Fruit fly (Drosophila melanogaster) whole organism, embryonic: ENCODE results near the gene SMSr.

Source experiments
- Bgb ChIP-seq: fragments of 200-800 bp; sonication (Bioruptor generic); IDR thresholded peaks from 2 replicates; pipeline ENCODE4 v1.3.6; 2022; ENCODE audit warnings: missing biosample characterization, missing genetic modification characterization; ENCODE audit not compliant: partially characterized antibody
- CG1024 ChIP-seq: fragments of 200-800 bp; sonication (Bioruptor generic); IDR thresholded peaks from 2 replicates; pipeline ENCODE4 v1.3.6; 2022; ENCODE audit warnings: missing biosample characterization, missing genetic modification characterization
- CG10366 ChIP-seq: fragments of 200-800 bp; sonication (Bioruptor generic); IDR thresholded peaks from 2 replicates; pipeline ENCODE4 v1.3.6; 2022; ENCODE audit warnings: missing biosample characterization, missing genetic modification characterization
- CG11723 ChIP-seq: fragments of 200-800 bp; sonication (Bioruptor generic); optimal IDR thresholded peaks from 2 replicates; lab custom pipeline; 2017; ENCODE audit warnings: missing biosample characterization, mild to moderate bottlenecking, missing genetic modification characterization
- CG12659 ChIP-seq: fragments of 200-800 bp; sonication (Bioruptor generic); optimal IDR thresholded peaks from 3 replicates; lab custom pipeline; 2017; ENCODE audit warnings: mild to moderate bottlenecking, missing biosample characterization, missing genetic modification reagents, missing genetic modification characterization
- CG1529 ChIP-seq: fragments of 200-800 bp; sonication (Bioruptor generic); optimal IDR thresholded peaks from 3 replicates; lab custom pipeline; 2018; ENCODE audit warnings: missing biosample characterization, missing genetic modification characterization
- CG16813 ChIP-seq: fragments of 200-800 bp; sonication (Bioruptor generic); IDR thresholded peaks from 3 replicates; pipeline ENCODE4 v1.3.6; 2022; ENCODE audit warnings: missing biosample characterization, missing genetic modification characterization; ENCODE audit not compliant: partially characterized antibody
- CG17361 ChIP-seq: fragments of 200-800 bp; sonication (Bioruptor generic); IDR thresholded peaks from 3 replicates; pipeline ENCODE4 v1.3.6; 2022; ENCODE audit warnings: missing biosample characterization, missing genetic modification characterization
- CG34224 ChIP-seq: fragments of 200-800 bp; sonication (Bioruptor generic); IDR thresholded peaks from 3 replicates; pipeline ENCODE4 v1.3.6; 2022; ENCODE audit warnings: missing biosample characterization, missing genetic modification characterization; ENCODE audit not compliant: partially characterized antibody
- CG43689 ChIP-seq: fragments of 200-800 bp; sonication (Bioruptor generic); IDR thresholded peaks from 2 replicates; pipeline ENCODE4 v1.3.6; 2022; ENCODE audit warnings: missing biosample characterization, missing genetic modification characterization
- CG6272 ChIP-seq: fragments of 200-800 bp; sonication (Bioruptor generic); IDR thresholded peaks from 2 replicates; pipeline ENCODE4 v1.3.6; 2022; ENCODE audit warnings: missing biosample characterization, missing genetic modification characterization
- CG6683 ChIP-seq: fragments of 200-800 bp; sonication (Bioruptor generic); optimal IDR thresholded peaks from 2 replicates; lab custom pipeline; 2017; ENCODE audit warnings: missing biosample characterization, mild to moderate bottlenecking, missing genetic modification characterization, missing genetic modification reagents
- CG7556 ChIP-seq: fragments of 200-800 bp; sonication (Bioruptor generic); optimal IDR thresholded peaks from 2 replicates; lab custom pipeline; 2017; ENCODE audit warnings: missing biosample characterization, mild to moderate bottlenecking, missing genetic modification characterization
- CG7839 ChIP-seq: fragments of 200-800 bp; sonication (Bioruptor generic); optimal IDR thresholded peaks from 3 replicates; lab custom pipeline; 2018; ENCODE audit warnings: missing biosample characterization, mild to moderate bottlenecking, missing genetic modification characterization, moderate library complexity
- CG7928 ChIP-seq: fragments of 200-800 bp; sonication (Bioruptor generic); optimal IDR thresholded peaks from 2 replicates; lab custom pipeline; 2017; ENCODE audit warnings: missing biosample characterization, mild to moderate bottlenecking, missing genetic modification characterization
- CG8359 ChIP-seq: fragments of 200-800 bp; sonication (Bioruptor generic); optimal IDR thresholded peaks from 2 replicates; lab custom pipeline; 2017; ENCODE audit warnings: missing biosample characterization, mild to moderate bottlenecking, missing genetic modification characterization, borderline replicate concordance
- CG8478 ChIP-seq: fragments of >200 bp; optimal IDR thresholded peaks from 2 replicates; lab custom pipeline; 2018
- CG9797 ChIP-seq: fragments of 200-800 bp; sonication (Bioruptor generic); optimal IDR thresholded peaks from 3 replicates; lab custom pipeline; 2018; ENCODE audit warnings: missing biosample characterization, mild to moderate bottlenecking, missing genetic modification characterization
- CoRest ChIP-seq: fragments of 200-800 bp; sonication (Bioruptor generic); optimal IDR thresholded peaks from 3 replicates; lab custom pipeline; 2018; ENCODE audit warnings: missing biosample characterization, mild to moderate bottlenecking, missing genetic modification characterization, moderate library complexity
- CrebB ChIP-seq: fragments of 200-800 bp; sonication (Bioruptor generic); optimal IDR thresholded peaks from 3 replicates; lab custom pipeline; 2018; ENCODE audit warnings: missing biosample characterization, mild to moderate bottlenecking, missing genetic modification characterization
- Doc2 ChIP-seq: fragments of 200-800 bp; sonication (Bioruptor generic); IDR thresholded peaks from 2 replicates; pipeline ENCODE4 v1.3.6; 2022; ENCODE audit warnings: missing biosample characterization, missing genetic modification characterization
- HLH3B ChIP-seq: fragments of 200-800 bp; sonication (Bioruptor generic); IDR thresholded peaks from 2 replicates; pipeline ENCODE4 v1.3.6; 2022; ENCODE audit warnings: missing biosample characterization, missing genetic modification characterization
- Hmx ChIP-seq: fragments of 200-800 bp; sonication (Bioruptor generic); optimal IDR thresholded peaks from 2 replicates; lab custom pipeline; 2016; ENCODE audit warnings: missing biosample characterization, missing genetic modification characterization
- Hr3 ChIP-seq: fragments of 200-800 bp; sonication (Bioruptor generic); optimal IDR thresholded peaks from 3 replicates; lab custom pipeline; 2016; ENCODE audit warnings: missing biosample characterization, missing genetic modification characterization
- Hr51 ChIP-seq, 2 experiments: fragments of 200-800 bp; sonication (Bioruptor generic); optimal IDR thresholded peaks; 2 replicates in 1 of 2; 3 replicates in 1 of 2; lab custom pipeline; 2016 to 2018; ENCODE audit warnings: missing biosample characterization in 2 of 2, missing genetic modification characterization in 2 of 2, mild to moderate bottlenecking in 1 of 2, moderate library complexity in 1 of 2
- NfI ChIP-seq: fragments of 200-800 bp; sonication (Bioruptor generic); optimal IDR thresholded peaks from 3 replicates; lab custom pipeline; 2018; ENCODE audit warnings: missing biosample characterization, mild to moderate bottlenecking, missing genetic modification characterization, moderate library complexity
- Poxn ChIP-seq: fragments of 200-800 bp; sonication (Bioruptor generic); IDR thresholded peaks from 2 replicates; pipeline ENCODE4 v1.3.6; 2022; ENCODE audit warnings: missing biosample characterization, missing genetic modification characterization
- Ptx1 ChIP-seq: fragments of 200-800 bp; sonication (Bioruptor generic); IDR thresholded peaks from 2 replicates; pipeline ENCODE4 v1.3.6; 2022; ENCODE audit warnings: missing biosample characterization, missing genetic modification characterization
- Ravus ChIP-seq: fragments of 200-800 bp; sonication (Bioruptor generic); IDR thresholded peaks from 2 replicates; pipeline ENCODE4 v1.3.6; 2022; ENCODE audit warnings: missing biosample characterization, missing genetic modification characterization
- Side ChIP-seq: fragments of 200-800 bp; sonication (Bioruptor generic); optimal IDR thresholded peaks from 2 replicates; lab custom pipeline; 2016; ENCODE audit warnings: missing biosample characterization, missing genetic modification characterization
- Six4 ChIP-seq: fragments of 200-800 bp; sonication (Bioruptor generic); optimal IDR thresholded peaks from 2 replicates; lab custom pipeline; 2016; ENCODE audit warnings: missing biosample characterization, missing genetic modification characterization
- Stat92E ChIP-seq, 3 experiments: fragments of >200 bp in 2 of 3; fragments of 200-800 bp in 1 of 3; sonication (Bioruptor generic) in 1 of 3; optimal IDR thresholded peaks; 2 replicates each; lab custom pipeline; 2017 to 2019; ENCODE audit warnings: missing biosample characterization in 3 of 3, missing genetic modification characterization in 3 of 3, mild to moderate bottlenecking in 1 of 3, moderate library complexity in 1 of 3
- Taf1 ChIP-seq: fragments of 200-800 bp; sonication (Bioruptor generic); IDR thresholded peaks from 2 replicates; pipeline ENCODE4 v1.3.6; 2022; ENCODE audit warnings: missing biosample characterization, missing genetic modification characterization
- ab ChIP-seq: fragments of 200-800 bp; sonication (Bioruptor generic); optimal IDR thresholded peaks from 2 replicates; lab custom pipeline; 2016; ENCODE audit warnings: missing biosample characterization, missing genetic modification characterization
- amos ChIP-seq: fragments of 200-800 bp; sonication (Bioruptor generic); IDR thresholded peaks from 2 replicates; pipeline ENCODE4 v1.3.6; 2022; ENCODE audit warnings: missing biosample characterization, missing genetic modification characterization; ENCODE audit not compliant: partially characterized antibody
- caup ChIP-seq: fragments of 200-800 bp; sonication (Bioruptor generic); optimal IDR thresholded peaks from 3 replicates; lab custom pipeline; 2017; ENCODE audit warnings: missing biosample characterization, mild to moderate bottlenecking, missing genetic modification characterization, moderate library complexity; ENCODE audit not compliant: severe bottlenecking
- emc ChIP-seq: fragments of 200-800 bp; sonication (Bioruptor generic); optimal IDR thresholded peaks from 2 replicates; lab custom pipeline; 2016; ENCODE audit warnings: missing biosample characterization, missing genetic modification characterization
- ems ChIP-seq: fragments of 200-800 bp; sonication (Bioruptor generic); optimal IDR thresholded peaks from 3 replicates; lab custom pipeline; 2016; ENCODE audit warnings: missing biosample characterization, missing genetic modification characterization
- eve ChIP-seq, 2 experiments: fragments of >200 bp; optimal IDR thresholded peaks; 2 replicates each; lab custom pipeline; 2017; ENCODE audit warnings: missing biosample characterization in 2 of 2, missing genetic modification characterization in 2 of 2
- fd3F ChIP-seq: fragments of 200-800 bp; sonication (Bioruptor generic); optimal IDR thresholded peaks from 2 replicates; lab custom pipeline; 2018; ENCODE audit warnings: missing biosample characterization, mild to moderate bottlenecking, missing genetic modification characterization, moderate library complexity
- grn ChIP-seq: fragments of 200-800 bp; sonication (Bioruptor generic); optimal IDR thresholded peaks from 3 replicates; lab custom pipeline; 2017; ENCODE audit warnings: missing biosample characterization, missing genetic modification characterization
- ind ChIP-seq: fragments of 200-800 bp; sonication (Bioruptor generic); optimal IDR thresholded peaks from 3 replicates; lab custom pipeline; 2016; ENCODE audit warnings: missing biosample characterization, missing genetic modification characterization
- jumu ChIP-seq: fragments of 200-800 bp; sonication (Bioruptor generic); optimal IDR thresholded peaks from 3 replicates; lab custom pipeline; 2016; ENCODE audit warnings: missing biosample characterization, missing genetic modification characterization
- klu ChIP-seq: fragments of 200-800 bp; sonication (Bioruptor generic); IDR thresholded peaks from 2 replicates; pipeline ENCODE4 v1.3.6; 2022; ENCODE audit warnings: missing biosample characterization, missing genetic modification characterization
- onecut ChIP-seq: fragments of 200-800 bp; sonication (Bioruptor generic); IDR thresholded peaks from 2 replicates; pipeline ENCODE4 v1.3.6; 2022; ENCODE audit warnings: missing biosample characterization, missing genetic modification characterization
- pum ChIP-seq: fragments of 200-800 bp; sonication (Bioruptor generic); optimal IDR thresholded peaks from 2 replicates; lab custom pipeline; 2016; ENCODE audit warnings: missing biosample characterization, missing genetic modification characterization
- so ChIP-seq: fragments of 200-800 bp; sonication (Bioruptor generic); IDR thresholded peaks from 3 replicates; pipeline ENCODE4 v1.3.6; 2022; ENCODE audit warnings: missing biosample characterization, missing genetic modification characterization
- sqz ChIP-seq: fragments of 200-800 bp; sonication (Bioruptor generic); optimal IDR thresholded peaks from 3 replicates; lab custom pipeline; 2018; ENCODE audit warnings: missing biosample characterization, mild to moderate bottlenecking, missing genetic modification characterization
- stwl ChIP-seq: fragments of 200-800 bp; sonication (Bioruptor generic); optimal IDR thresholded peaks from 3 replicates; lab custom pipeline; 2018; ENCODE audit warnings: missing biosample characterization, mild to moderate bottlenecking, missing genetic modification characterization, moderate library complexity
- tx ChIP-seq: fragments of 200-800 bp; sonication (Bioruptor generic); optimal IDR thresholded peaks from 2 replicates; lab custom pipeline; 2016; ENCODE audit warnings: missing biosample characterization, missing genetic modification characterization

SMSr gene

DNA sequence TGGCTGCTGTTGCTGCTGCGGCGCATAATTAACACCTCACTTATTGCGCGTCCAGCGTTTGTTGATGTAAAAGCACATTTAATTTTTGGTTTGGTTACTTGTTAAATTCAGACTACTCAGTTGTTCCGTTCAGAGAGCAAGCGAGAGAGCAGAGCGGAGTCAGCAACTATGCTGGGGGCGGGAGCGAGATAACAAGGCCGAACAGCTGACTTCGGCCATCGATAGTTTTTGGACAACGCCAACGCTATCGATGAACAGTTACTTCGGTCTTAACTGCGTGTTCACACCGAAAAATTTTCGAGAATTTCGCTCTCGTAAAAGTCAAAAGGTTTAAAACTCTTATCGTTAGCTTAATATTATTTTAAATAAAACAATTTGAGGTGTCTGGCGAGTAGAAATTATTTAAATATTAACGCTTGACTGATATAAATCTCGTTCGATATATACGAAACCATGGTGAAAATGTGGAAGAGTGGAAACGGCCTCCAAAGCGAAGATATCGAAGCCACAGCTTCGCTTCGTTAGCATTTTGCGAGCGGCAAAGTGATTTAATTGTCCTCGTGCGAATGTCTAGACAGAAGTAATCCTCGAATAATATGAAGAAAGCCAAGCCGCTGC, at the start of gene SMSr, which contains the start of gene smid (continued):
- TF ChIP-seq CG1024 = peak; percentile 28; the same call in 1 of the 2 replicates
- no peak for TF ChIP-seq caup (GFP tag; lab: Kevin White, UChicago)
- TF ChIP-seq jumu (GFP tag; lab: Kevin White, UChicago) = peak; percentile 51
- TF ChIP-seq sqz (GFP tag; lab: Kevin White, UChicago) = peak; percentile 25
- peak; percentile 3 for TF ChIP-seq fd3F (GFP tag; lab: Kevin White, UChicago)
- TF ChIP-seq Taf1 (GFP tag; lab: Robert Waterston, UW) = no peak; the same call in 1 of the 2 replicates
- peak; percentile 44 for TF ChIP-seq CG7556 (GFP tag; lab: Kevin White, UChicago)
- TF ChIP-seq CG6683 (GFP tag; lab: Kevin White, UChicago) = no peak
- TF ChIP-seq Poxn (GFP tag; lab: Robert Waterston, UW) = no peak
- no peak for TF ChIP-seq CG43689
- TF ChIP-seq HLH3B = 0 out of 2 replicates have a peak, but pooled peaks have one; percentile 22
- TF ChIP-seq Hr51 (GFP tag; optimal IDR thresholded peaks at IDR 0.05; lab: Kevin White, UChicago) = peak; percentile 39 to 63
- TF ChIP-seq pum (GFP tag; lab: Kevin White, UChicago) = peak; percentile 30
- TF ChIP-seq CG11723 (GFP tag; lab: Kevin White, UChicago) = peak; percentile 35
- TF ChIP-seq eve (GFP tag; optimal IDR thresholded peaks at IDR 0.05; lab: Kevin White, UChicago) = no peak
- TF ChIP-seq so (GFP tag; lab: Robert Waterston, UW) = no peak
- peak; percentile 71 for TF ChIP-seq CG34224
- peak; percentile 86 for TF ChIP-seq Bgb
- no peak for TF ChIP-seq CG8478 (lab: Kevin White, UChicago)
- TF ChIP-seq Ravus (GFP tag; lab: Robert Waterston, UW) = no peak
- peak; percentile 55 for TF ChIP-seq Hr3 (GFP tag; lab: Kevin White, UChicago)
- TF ChIP-seq emc = no peak
- TF ChIP-seq CG10366 (GFP tag; lab: Robert Waterston, UW) = peak; percentile 46; the same call in 1 of the 2 replicates
- TF ChIP-seq CG7928 (GFP tag; lab: Kevin White, UChicago) = no peak
- peak; percentile 71 for TF ChIP-seq Ptx1 (GFP tag; lab: Robert Waterston, UW)
- TF ChIP-seq CG6272 (GFP tag; lab: Robert Waterston, UW) = no peak
- TF ChIP-seq ab (GFP tag; lab: Kevin White, UChicago) = no peak
- TF ChIP-seq CG7839 = peak; percentile 66
- peak; percentile 57 for TF ChIP-seq CG1529 (GFP tag; lab: Kevin White, UChicago)
- peak; percentile 58 for TF ChIP-seq NfI (GFP tag; lab: Kevin White, UChicago)
- peak; percentile 7 for TF ChIP-seq ems (GFP tag; lab: Kevin White, UChicago)
- TF ChIP-seq CG12659 = peak; percentile 71
- peak; percentile 66 for TF ChIP-seq stwl (tag; lab: Kevin White, UChicago)
- TF ChIP-seq Doc2 (GFP tag; lab: Robert Waterston, UW) = no peak
- peak; percentile 58 for TF ChIP-seq ind (GFP tag; lab: Kevin White, UChicago)
- peak; percentile 82 for TF ChIP-seq CG17361 (GFP tag; lab: Robert Waterston, UW)
- TF ChIP-seq CG9797 (GFP tag; lab: Kevin White, UChicago) = peak; percentile 42
- TF ChIP-seq Stat92E (GFP tag; optimal IDR thresholded peaks at IDR 0.05; lab: Kevin White, UChicago) = peak in 1 of 3 experiments; percentile 70
- peak; percentile 79 for TF ChIP-seq CoRest
- no peak for TF ChIP-seq Hmx (GFP tag; lab: Kevin White, UChicago)
- TF ChIP-seq onecut (GFP tag; lab: Robert Waterston, UW) = no peak
- peak; percentile 2 for TF ChIP-seq CrebB (tag; lab: Kevin White, UChicago)
- TF ChIP-seq CG8359 (GFP tag; lab: Kevin White, UChicago) = no peak
- peak; percentile 69; the same call in 1 of the 2 replicates for TF ChIP-seq klu (GFP tag; lab: Robert Waterston, UW)
- no peak for TF ChIP-seq Side (GFP tag; lab: Kevin White, UChicago)
- TF ChIP-seq CG16813 (GFP tag; lab: Robert Waterston, UW) = peak; percentile 91
- peak; percentile 82 for TF ChIP-seq amos (GFP tag; lab: Robert Waterston, UW)
- peak; percentile 60 for TF ChIP-seq tx (GFP tag; lab: Kevin White, UChicago)
- TF ChIP-seq grn (GFP tag; lab: Kevin White, UChicago) = peak; percentile 49
- peak; percentile 35 for TF ChIP-seq Six4 (GFP tag; lab: Kevin White, UChicago)
